Worm (Caenorhabditis elegans) whole organism, midembryonic: ENCODE results near the gene metl-18.

Experiments
- T22C8.4 ChIP-seq: fragments of 200-800 bp; sonication (Bioruptor generic); IDR thresholded peaks from 2 replicates; pipeline ENCODE4 v1.3.6; 2022; ENCODE audit warnings: missing genetic modification characterization, missing compliant biosample characterization
- cog-1 ChIP-seq: sonication (generic microtip); optimal IDR thresholded peaks from 2 replicates; lab custom pipeline; 2016; ENCODE audit warnings: missing genetic modification characterization, missing compliant biosample characterization
- flt-1 ChIP-seq: fragments of 200-800 bp; sonication (Bioruptor generic); IDR thresholded peaks from 2 replicates; pipeline ENCODE4 v1.3.6; 2022; ENCODE audit warnings: missing genetic modification characterization, missing compliant biosample characterization
- klf-2 ChIP-seq: fragments of 200-800 bp; sonication (Bioruptor generic); conservative IDR thresholded peaks from 2 replicates; pipeline ENCODE4 v1.3.6; 2022; ENCODE audit warnings: missing genetic modification reagents, missing genetic modification characterization, missing compliant biosample characterization
- med-1 ChIP-seq: sonication (generic microtip); optimal IDR thresholded peaks from 2 replicates; lab custom pipeline; 2017; ENCODE audit warnings: missing genetic modification characterization, mild to moderate bottlenecking, missing compliant biosample characterization, antibody characterized with exemption, missing genetic modification reagents; ENCODE audit not compliant: insufficient read depth
- ref-1 ChIP-seq: fragments of 200-800 bp; sonication (Bioruptor generic); conservative IDR thresholded peaks from 2 replicates; pipeline ENCODE4 v1.3.6; 2022; ENCODE audit warnings: missing genetic modification reagents, missing genetic modification characterization, missing compliant biosample characterization
- tab-1 ChIP-seq: fragments of 200-800 bp; sonication (Bioruptor generic); IDR thresholded peaks from 2 replicates; pipeline ENCODE4 v1.3.6; 2022; ENCODE audit warnings: missing genetic modification characterization, missing compliant biosample characterization
- ztf-23 ChIP-seq: fragments of 200-800 bp; sonication (Bioruptor generic); IDR thresholded peaks from 2 replicates; pipeline ENCODE4 v1.3.6; 2022; ENCODE audit warnings: missing genetic modification reagents, missing genetic modification characterization, missing compliant biosample characterization
- ztf-29 ChIP-seq: fragments of 200-800 bp; sonication (Bioruptor generic); IDR thresholded peaks from 2 replicates; pipeline ENCODE4 v1.3.6; 2022; ENCODE audit warnings: missing genetic modification reagents, missing genetic modification characterization, missing compliant biosample characterization

DNA sequence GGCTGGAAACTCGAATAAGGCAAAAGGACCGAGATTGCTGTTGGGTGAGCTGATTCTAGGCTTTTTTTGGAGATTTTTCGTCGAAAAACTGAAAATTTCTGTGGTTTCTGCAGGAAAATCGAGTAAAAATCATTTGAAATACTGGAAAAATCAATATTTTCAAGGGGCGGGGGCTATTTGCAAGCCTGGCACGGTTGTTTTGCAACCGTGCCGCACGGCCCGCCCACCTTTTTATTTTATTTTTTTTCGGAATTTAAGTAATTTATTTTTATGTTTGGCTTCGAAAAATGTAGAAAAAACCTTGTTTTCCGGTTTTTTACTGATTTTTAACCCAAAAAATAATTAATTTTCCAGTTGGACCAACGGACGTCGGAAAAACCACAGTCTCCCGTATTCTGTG lies 27.1 kb upstream of the metl-18 start:
- TF ChIP-seq klf-2 (GFP tag; lab: Robert Waterston, UW) (no peak), T22C8.4 (GFP tag; lab: Robert Waterston, UW) (0 out of 2 replicates have a peak, but pooled peaks have one; percentile 31), flt-1 (GFP tag; lab: Robert Waterston, UW) (no peak), cog-1 (tag; lab: Kevin White, UChicago) (no peak), ztf-29 (GFP tag; lab: Robert Waterston, UW) (no peak), ztf-23 (GFP tag; lab: Robert Waterston, UW) (no peak), ref-1 (GFP tag; lab: Robert Waterston, UW) (no peak), tab-1 (GFP tag; lab: Robert Waterston, UW) (no peak), med-1 (no peak)
